Fruit fly (Drosophila melanogaster) whole organism, embryonic: ENCODE results near the gene CG3704.
A peak's percentile ranks its signal among the peaks of the same experiment; 100 is the strongest.

Experiments
- ATbp ChIP-seq: fragments of 200-800 bp; sonication (Bioruptor generic); optimal IDR thresholded peaks from 2 replicates; lab custom pipeline; 2017; ENCODE audit warnings: missing biosample characterization, mild to moderate bottlenecking, missing genetic modification characterization, missing genetic modification reagents
- Asciz ChIP-seq: fragments of 200-800 bp; sonication (Bioruptor generic); optimal IDR thresholded peaks from 2 replicates; lab custom pipeline; 2017; ENCODE audit warnings: missing biosample characterization, mild to moderate bottlenecking, missing genetic modification characterization, missing genetic modification reagents
- CG14860 ChIP-seq: fragments of 200-800 bp; sonication (Bioruptor generic); IDR thresholded peaks from 3 replicates; pipeline ENCODE4 v1.3.6; 2022; ENCODE audit warnings: missing biosample characterization, missing genetic modification characterization; ENCODE audit not compliant: partially characterized antibody
- CG14965 ChIP-seq: fragments of 200-800 bp; sonication (Bioruptor generic); optimal IDR thresholded peaks from 2 replicates; lab custom pipeline; 2016; ENCODE audit warnings: missing biosample characterization, missing genetic modification characterization, borderline replicate concordance
- CG1603 ChIP-seq: fragments of 200-800 bp; sonication (Bioruptor generic); optimal IDR thresholded peaks from 2 replicates; lab custom pipeline; 2019; ENCODE audit warnings: missing biosample characterization, mild to moderate bottlenecking, missing genetic modification characterization, moderate library complexity
- CG17612 ChIP-seq: fragments of 200-800 bp; sonication (Bioruptor generic); IDR thresholded peaks from 2 replicates; pipeline ENCODE4 v1.3.6; 2022; ENCODE audit warnings: missing biosample characterization, missing genetic modification characterization
- CG18764 ChIP-seq: fragments of 200-800 bp; sonication (Bioruptor generic); optimal IDR thresholded peaks from 3 replicates; lab custom pipeline; 2016; ENCODE audit warnings: missing biosample characterization, missing genetic modification characterization
- CG2199 ChIP-seq: fragments of 200-800 bp; sonication (Bioruptor generic); IDR thresholded peaks from 3 replicates; pipeline ENCODE4 v1.3.6; 2022; ENCODE audit warnings: missing biosample characterization, missing genetic modification characterization
- CG31365 ChIP-seq: fragments of 200-800 bp; sonication (Bioruptor generic); optimal IDR thresholded peaks from 2 replicates; lab custom pipeline; 2018; ENCODE audit warnings: missing biosample characterization, mild to moderate bottlenecking, missing genetic modification characterization
- CG34224 ChIP-seq: fragments of 200-800 bp; sonication (Bioruptor generic); IDR thresholded peaks from 3 replicates; pipeline ENCODE4 v1.3.6; 2022; ENCODE audit warnings: missing biosample characterization, missing genetic modification characterization; ENCODE audit not compliant: partially characterized antibody
- CG3726 ChIP-seq: fragments of 200-800 bp; sonication (Bioruptor generic); IDR thresholded peaks from 3 replicates; pipeline ENCODE4, ENCODE4 v1.3.6; 2022; ENCODE audit warnings: missing biosample characterization, missing genetic modification characterization
- CG4424 ChIP-seq: fragments of 200-800 bp; sonication (Bioruptor generic); optimal IDR thresholded peaks from 3 replicates; lab custom pipeline; 2016; ENCODE audit warnings: missing biosample characterization, missing genetic modification characterization
- Drgx ChIP-seq: fragments of 200-800 bp; sonication (Bioruptor generic); IDR thresholded peaks from 2 replicates; pipeline ENCODE4 v1.3.6; 2022; ENCODE audit warnings: missing biosample characterization, missing genetic modification characterization
- E2f1 ChIP-seq: fragments of 200-800 bp; sonication (Bioruptor generic); IDR thresholded peaks from 2 replicates; pipeline ENCODE4 v1.3.6; 2022; ENCODE audit warnings: missing biosample characterization, missing genetic modification characterization
- E2f2 ChIP-seq: fragments of 200-800 bp; sonication (Bioruptor generic); IDR thresholded peaks from 2 replicates; pipeline ENCODE4 v1.3.6; 2022; ENCODE audit warnings: missing biosample characterization, missing genetic modification characterization
- Elba2 ChIP-seq: fragments of 200-800 bp; sonication (Bioruptor generic); optimal IDR thresholded peaks from 3 replicates; lab custom pipeline; 2016; ENCODE audit warnings: missing biosample characterization, missing genetic modification characterization
- Gug ChIP-seq: fragments of 200-800 bp; sonication (Bioruptor generic); IDR thresholded peaks from 4 replicates; pipeline ENCODE4 v1.3.6; 2022; ENCODE audit warnings: missing biosample characterization, missing genetic modification characterization
- HLH54F ChIP-seq: fragments of 200-800 bp; sonication (Bioruptor generic); optimal IDR thresholded peaks from 3 replicates; lab custom pipeline; 2016; ENCODE audit warnings: missing biosample characterization, missing genetic modification characterization
- Hr51 ChIP-seq, 2 experiments: fragments of 200-800 bp; sonication (Bioruptor generic); optimal IDR thresholded peaks; 2 replicates in 1 of 2; 3 replicates in 1 of 2; lab custom pipeline; 2016 to 2018; ENCODE audit warnings: missing biosample characterization in 2 of 2, missing genetic modification characterization in 2 of 2, mild to moderate bottlenecking in 1 of 2, moderate library complexity in 1 of 2
- MBD-R2 ChIP-seq: fragments of 200-800 bp; sonication (Bioruptor generic); IDR thresholded peaks from 2 replicates; pipeline ENCODE4 v1.3.6; 2022; ENCODE audit warnings: missing biosample characterization, missing genetic modification characterization
- Meics ChIP-seq: fragments of 200-800 bp; sonication (Bioruptor generic); optimal IDR thresholded peaks from 2 replicates; lab custom pipeline; 2017; ENCODE audit warnings: missing biosample characterization, mild to moderate bottlenecking, missing genetic modification characterization
- NC2β ChIP-seq: fragments of 200-800 bp; sonication (Bioruptor generic); optimal IDR thresholded peaks from 2 replicates; lab custom pipeline; 2016; ENCODE audit warnings: missing biosample characterization, missing genetic modification characterization
- NK7.1 ChIP-seq: fragments of 200-800 bp; sonication (Bioruptor generic); optimal IDR thresholded peaks from 3 replicates; lab custom pipeline; 2016; ENCODE audit warnings: missing biosample characterization, missing genetic modification characterization
- Pdp1 ChIP-seq, 2 experiments: fragments of 200-800 bp; sonication (Bioruptor generic); optimal IDR thresholded peaks; 3 replicates each; lab custom pipeline; 2016; ENCODE audit warnings: missing biosample characterization in 2 of 2, missing genetic modification characterization in 2 of 2, mild to moderate bottlenecking in 1 of 2, moderate library complexity in 1 of 2
- Rfx ChIP-seq: fragments of 200-800 bp; sonication (Bioruptor generic); IDR thresholded peaks from 2 replicates; pipeline ENCODE4 v1.3.6; 2022; ENCODE audit warnings: missing biosample characterization, missing genetic modification characterization
- Spps ChIP-seq: fragments of 200-800 bp; sonication (Bioruptor generic); optimal IDR thresholded peaks from 2 replicates; lab custom pipeline; 2018; ENCODE audit warnings: missing biosample characterization, mild to moderate bottlenecking, missing genetic modification characterization
- aop ChIP-seq: fragments of 200-800 bp; sonication (Bioruptor generic); IDR thresholded peaks from 2 replicates; pipeline ENCODE4 v1.3.6; 2022; ENCODE audit warnings: missing biosample characterization, missing genetic modification characterization
- az2 ChIP-seq: fragments of 200-800 bp; sonication (Bioruptor generic); optimal IDR thresholded peaks from 3 replicates; lab custom pipeline; 2016; ENCODE audit warnings: missing biosample characterization, missing genetic modification characterization
- bcd ChIP-seq: fragments of 200-800 bp; sonication (Bioruptor generic); optimal IDR thresholded peaks from 2 replicates; lab custom pipeline; 2017; ENCODE audit warnings: missing biosample characterization, mild to moderate bottlenecking, missing genetic modification characterization
- cas ChIP-seq: fragments of 200-800 bp; sonication (Bioruptor generic); IDR thresholded peaks from 2 replicates; pipeline ENCODE4 v1.3.6; 2022; ENCODE audit warnings: missing biosample characterization, missing genetic modification characterization
- chm ChIP-seq: fragments of 200-800 bp; sonication (Bioruptor generic); IDR thresholded peaks from 2 replicates; pipeline ENCODE4 v1.3.6; 2022; ENCODE audit warnings: missing biosample characterization, missing genetic modification characterization
- crc ChIP-seq: fragments of 200-800 bp; sonication (Bioruptor generic); optimal IDR thresholded peaks from 2 replicates; lab custom pipeline; 2016; ENCODE audit warnings: missing biosample characterization, missing genetic modification characterization
- crp ChIP-seq, 2 experiments: fragments of 200-800 bp; sonication (Bioruptor generic); optimal IDR thresholded peaks; 2 replicates in 1 of 2; 3 replicates in 1 of 2; lab custom pipeline; 2017; ENCODE audit warnings: missing biosample characterization in 2 of 2, missing genetic modification characterization in 2 of 2, mild to moderate bottlenecking in 1 of 2, moderate library complexity in 1 of 2
- en ChIP-seq: fragments of 200-800 bp; sonication (Bioruptor generic); optimal IDR thresholded peaks from 2 replicates; lab custom pipeline; 2016; ENCODE audit warnings: missing biosample characterization, missing genetic modification characterization
- fd102C ChIP-seq: fragments of 200-800 bp; sonication (Bioruptor generic); optimal IDR thresholded peaks from 2 replicates; lab custom pipeline; 2018; ENCODE audit warnings: missing biosample characterization, mild to moderate bottlenecking, missing genetic modification characterization, moderate library complexity
- gce ChIP-seq: fragments of 200-800 bp; sonication (Bioruptor generic); IDR thresholded peaks from 3 replicates; pipeline ENCODE4 v1.3.6; 2022; ENCODE audit warnings: missing biosample characterization, missing genetic modification characterization
- gsb ChIP-seq: fragments of 200-800 bp; sonication (Bioruptor generic); IDR thresholded peaks from 2 replicates; pipeline ENCODE4 v1.3.6; 2022; ENCODE audit warnings: missing biosample characterization, missing genetic modification characterization
- gsb-n ChIP-seq: fragments of 200-800 bp; sonication (Bioruptor generic); optimal IDR thresholded peaks from 3 replicates; lab custom pipeline; 2018; ENCODE audit warnings: missing biosample characterization, mild to moderate bottlenecking, missing genetic modification characterization
- ham ChIP-seq: fragments of 200-800 bp; sonication (Bioruptor generic); IDR thresholded peaks from 2 replicates; pipeline ENCODE4 v1.3.6; 2022; ENCODE audit warnings: missing biosample characterization, missing genetic modification characterization
- hkb ChIP-seq, 2 experiments: fragments of 200-800 bp in 1 of 2; fragments of >200 bp in 1 of 2; sonication (Bioruptor generic) in 1 of 2; IDR thresholded peaks in 1 of 2; optimal IDR thresholded peaks in 1 of 2; 2 replicates each; pipeline versions ENCODE4 v1.3.6 to Lab custom; 2017 to 2022; ENCODE audit warnings: missing biosample characterization in 1 of 2, missing genetic modification characterization in 1 of 2
- jing ChIP-seq: fragments of 200-800 bp; sonication (Bioruptor generic); optimal IDR thresholded peaks from 2 replicates; lab custom pipeline; 2018; ENCODE audit warnings: missing biosample characterization, mild to moderate bottlenecking, missing genetic modification characterization
- kni ChIP-seq: fragments of 200-800 bp; sonication (Bioruptor generic); optimal IDR thresholded peaks from 3 replicates; lab custom pipeline; 2017; ENCODE audit warnings: mild to moderate bottlenecking, missing biosample characterization, missing genetic modification reagents, missing genetic modification characterization
- luna ChIP-seq: fragments of 200-800 bp; sonication (Bioruptor generic); optimal IDR thresholded peaks from 2 replicates; lab custom pipeline; 2016; ENCODE audit warnings: missing biosample characterization, missing genetic modification characterization
- pfk ChIP-seq: fragments of 200-800 bp; sonication (Bioruptor generic); optimal IDR thresholded peaks from 2 replicates; lab custom pipeline; 2018; ENCODE audit warnings: missing biosample characterization, mild to moderate bottlenecking, missing genetic modification characterization, moderate library complexity
- phol ChIP-seq: fragments of 200-800 bp; sonication (Bioruptor generic); optimal IDR thresholded peaks from 3 replicates; lab custom pipeline; 2018; ENCODE audit warnings: missing biosample characterization, mild to moderate bottlenecking, missing genetic modification characterization, moderate library complexity
- row ChIP-seq: fragments of 200-800 bp; sonication (Bioruptor generic); IDR thresholded peaks from 3 replicates; pipeline ENCODE4 v1.3.6; 2022; ENCODE audit warnings: missing biosample characterization, missing genetic modification characterization
- sens-2 ChIP-seq: fragments of 200-800 bp; sonication (Bioruptor generic); IDR thresholded peaks from 2 replicates; pipeline ENCODE4 v1.3.6; 2022; ENCODE audit warnings: missing biosample characterization, missing genetic modification characterization
- ssp ChIP-seq: fragments of 200-800 bp; sonication (Bioruptor generic); IDR thresholded peaks from 2 replicates; pipeline ENCODE4 v1.3.6; 2022; ENCODE audit warnings: missing biosample characterization, missing genetic modification characterization
- tup ChIP-seq: fragments of 200-800 bp; sonication (Bioruptor generic); optimal IDR thresholded peaks from 2 replicates; lab custom pipeline; 2016; ENCODE audit warnings: missing biosample characterization, mild to moderate bottlenecking, missing genetic modification characterization, moderate library complexity
- twi ChIP-seq: fragments of 200-800 bp; optimal IDR thresholded peaks from 2 replicates; lab custom pipeline; 2019; ENCODE audit warnings: missing biosample characterization, mild to moderate bottlenecking, missing genetic modification characterization, moderate library complexity
- z ChIP-seq: fragments of 200-800 bp; sonication (Bioruptor generic); IDR thresholded peaks from 3 replicates; pipeline ENCODE4 v1.3.6; 2022; ENCODE audit warnings: missing biosample characterization, missing genetic modification characterization

The CG3704 gene

dm6 chrX:966818-967217 is 26.2 kb upstream of the CG3704 start (continued):
- TF ChIP-seq CG1603 (tag; lab: Kevin White, UChicago) (peak; percentile 24), NK7.1 (GFP tag; lab: Kevin White, UChicago) (no peak), bcd (GFP tag; lab: Kevin White, UChicago) (peak; percentile 32), CG18764 (GFP tag; lab: Kevin White, UChicago) (no peak), ssp (GFP tag; lab: Robert Waterston, UW) (0 out of 2 replicates have a peak, but pooled peaks have one; percentile 23), Spps (tag; lab: Kevin White, UChicago) (no peak), crp (GFP tag; optimal IDR thresholded peaks at IDR 0.05; lab: Kevin White, UChicago) (no peak), crc (GFP tag; lab: Kevin White, UChicago) (no peak), fd102C (GFP tag; lab: Kevin White, UChicago) (no peak), pfk (GFP tag; lab: Kevin White, UChicago) (no peak), cas (no peak), Asciz (GFP tag; lab: Kevin White, UChicago) (no peak), CG14860 (no peak), row (peak; percentile 66), luna (no peak), CG17612 (GFP tag; lab: Robert Waterston, UW) (no peak), HLH54F (GFP tag; lab: Kevin White, UChicago) (no peak), gce (GFP tag; lab: Robert Waterston, UW) (no peak), CG4424 (GFP tag; lab: Kevin White, UChicago) (no peak), CG34224 (GFP tag; lab: Robert Waterston, UW) (no peak), E2f1 (0 out of 2 replicates have a peak, but pooled peaks have one; percentile 9), CG31365 (tag; lab: Kevin White, UChicago) (no peak), z (GFP tag; lab: Robert Waterston, UW) (no peak), ham (no peak), Elba2 (no peak), en (no peak), Meics (GFP tag; lab: Kevin White, UChicago) (peak; percentile 59), gsb (GFP tag; lab: Robert Waterston, UW) (no peak), aop (no peak), Pdp1 (GFP tag; optimal IDR thresholded peaks at IDR 0.05; lab: Kevin White, UChicago) (peak in 1 of 2 experiments; percentile 6), ATbp (GFP tag; lab: Kevin White, UChicago) (no peak), chm (GFP tag; lab: Robert Waterston, UW) (no peak), sens-2 (no peak), gsb-n (tag; lab: Kevin White, UChicago) (no peak), CG3726 (GFP tag; lab: Robert Waterston, UW) (0 out of 3 replicates have a peak, but pooled peaks have one; percentile 35), jing (GFP tag; lab: Kevin White, UChicago) (no peak), tup (no peak), az2 (GFP tag; lab: Kevin White, UChicago) (no peak), twi (tag; lab: Kevin White, UChicago) (no peak), Hr51 (GFP tag; optimal IDR thresholded peaks at IDR 0.05; lab: Kevin White, UChicago) (peak in 1 of 2 experiments; percentile 40), MBD-R2 (GFP tag; lab: Robert Waterston, UW) (no peak), CG2199 (no peak), kni (GFP tag; lab: Kevin White, UChicago) (no peak), Drgx (GFP tag; lab: Robert Waterston, UW) (no peak), Rfx (GFP tag; lab: Robert Waterston, UW) (peak; percentile 54), hkb (optimal IDR thresholded peaks at IDR 0.05; lab: Kevin White, UChicago) (no peak), hkb (GFP tag; IDR thresholded peaks at IDR 0.05; lab: Robert Waterston, UW) (0 out of 2 replicates have a peak, but pooled peaks have one; percentile 24), phol (tag; lab: Kevin White, UChicago) (no peak), NC2β (GFP tag; lab: Kevin White, UChicago) (no peak), Gug (GFP tag; lab: Robert Waterston, UW) (peak; percentile 6; the same call in 1 of the 4 replicates), CG14965 (GFP tag; lab: Kevin White, UChicago) (no peak), E2f2 (GFP tag; lab: Robert Waterston, UW) (no peak)
